Worm (Caenorhabditis elegans) whole organism, late embryonic: ENCODE measurements around the gene srh-129.

ENCODE experiments used
- C38D4.7 ChIP-seq: fragments of 200-800 bp; sonication (Bioruptor generic); optimal IDR thresholded peaks from 2 replicates; lab custom pipeline; 2018; ENCODE audit warnings: mild to moderate bottlenecking, missing genetic modification characterization, moderate library complexity, missing compliant biosample characterization
- F13H6.1 ChIP-seq: sonication (generic microtip); optimal IDR thresholded peaks from 2 replicates; lab custom pipeline; 2016; ENCODE audit warnings: missing genetic modification characterization, missing compliant biosample characterization
- K02D7.2 ChIP-seq: sonication (generic microtip); optimal IDR thresholded peaks from 2 replicates; lab custom pipeline; 2017; ENCODE audit warnings: mild to moderate bottlenecking, missing genetic modification characterization, missing compliant biosample characterization
- ceh-9 ChIP-seq: sonication (generic microtip); optimal IDR thresholded peaks from 2 replicates; lab custom pipeline; 2016; ENCODE audit warnings: mild to moderate bottlenecking, missing genetic modification characterization, inconsistent platforms, missing compliant biosample characterization
- gmeb-2 ChIP-seq: sonication (generic microtip); optimal IDR thresholded peaks from 2 replicates; lab custom pipeline; 2016; ENCODE audit warnings: missing genetic modification characterization, inconsistent platforms, missing compliant biosample characterization
- npax-4 ChIP-seq: sonication (generic microtip); optimal IDR thresholded peaks from 2 replicates; lab custom pipeline; 2016; ENCODE audit warnings: missing genetic modification characterization, missing compliant biosample characterization
- pag-3 ChIP-seq: sonication (generic microtip); optimal IDR thresholded peaks from 2 replicates; lab custom pipeline; 2016; ENCODE audit warnings: missing compliant biosample characterization, missing genetic modification characterization, borderline replicate concordance
- pha-4 ChIP-seq: fragments of 150-350 bp; optimal IDR thresholded peaks from 2 replicates; lab custom pipeline; 2018; ENCODE audit warnings: missing biosample characterization, missing genetic modification reagents, missing genetic modification characterization
- tbx-2 ChIP-seq: sonication (generic microtip); optimal IDR thresholded peaks from 2 replicates; lab custom pipeline; 2016; ENCODE audit warnings: missing genetic modification characterization, missing compliant biosample characterization
- unc-3 ChIP-seq, 2 experiments: fragments of 200-800 bp in 1 of 2; sonication (Bioruptor generic) in 1 of 2; sonication (generic microtip) in 1 of 2; conservative IDR thresholded peaks in 1 of 2; optimal IDR thresholded peaks in 1 of 2; 2 replicates each; pipeline versions ENCODE4 v1.3.6 to Lab custom; 2016 to 2022; ENCODE audit warnings: missing compliant biosample characterization in 2 of 2, missing genetic modification characterization in 2 of 2, missing genetic modification reagents in 1 of 2
- unc-55 ChIP-seq: sonication (generic microtip); optimal IDR thresholded peaks from 2 replicates; lab custom pipeline; 2017; ENCODE audit warnings: missing biosample characterization, missing genetic modification reagents, missing genetic modification characterization

- no peak for TF ChIP-seq ceh-9 (tag; lab: Kevin White, UChicago)
- TF ChIP-seq pha-4 (tag; lab: Kevin White, UChicago), result no peak
- TF ChIP-seq gmeb-2 (tag; lab: Kevin White, UChicago), result no peak
- TF ChIP-seq unc-55 (GFP tag; lab: Kevin White, UChicago), result no peak
- TF ChIP-seq npax-4, result no peak
- no peak for TF ChIP-seq unc-3 (GFP tag; conservative IDR thresholded peaks at IDR 0.05; lab: Robert Waterston, UW)
- no peak for TF ChIP-seq unc-3 (tag; optimal IDR thresholded peaks at IDR 0.05; lab: Kevin White, UChicago)
- no peak for TF ChIP-seq pag-3 (tag; lab: Kevin White, UChicago)
- TF ChIP-seq K02D7.2 (tag; lab: Kevin White, UChicago), result no peak
- no peak for TF ChIP-seq C38D4.7 (GFP tag; lab: Kevin White, UChicago)
- TF ChIP-seq F13H6.1, result no peak
- no peak for TF ChIP-seq tbx-2 (tag; lab: Kevin White, UChicago)
These were observed 30.0 kb downstream of the srh-129 start, which contains the start of gene C04F5.8 for ce11 chrV:5113654-5114053.
